Worm (Caenorhabditis elegans): ENCODE measurements around the gene ZK381.62.

The ZK381.62 gene

DNA sequence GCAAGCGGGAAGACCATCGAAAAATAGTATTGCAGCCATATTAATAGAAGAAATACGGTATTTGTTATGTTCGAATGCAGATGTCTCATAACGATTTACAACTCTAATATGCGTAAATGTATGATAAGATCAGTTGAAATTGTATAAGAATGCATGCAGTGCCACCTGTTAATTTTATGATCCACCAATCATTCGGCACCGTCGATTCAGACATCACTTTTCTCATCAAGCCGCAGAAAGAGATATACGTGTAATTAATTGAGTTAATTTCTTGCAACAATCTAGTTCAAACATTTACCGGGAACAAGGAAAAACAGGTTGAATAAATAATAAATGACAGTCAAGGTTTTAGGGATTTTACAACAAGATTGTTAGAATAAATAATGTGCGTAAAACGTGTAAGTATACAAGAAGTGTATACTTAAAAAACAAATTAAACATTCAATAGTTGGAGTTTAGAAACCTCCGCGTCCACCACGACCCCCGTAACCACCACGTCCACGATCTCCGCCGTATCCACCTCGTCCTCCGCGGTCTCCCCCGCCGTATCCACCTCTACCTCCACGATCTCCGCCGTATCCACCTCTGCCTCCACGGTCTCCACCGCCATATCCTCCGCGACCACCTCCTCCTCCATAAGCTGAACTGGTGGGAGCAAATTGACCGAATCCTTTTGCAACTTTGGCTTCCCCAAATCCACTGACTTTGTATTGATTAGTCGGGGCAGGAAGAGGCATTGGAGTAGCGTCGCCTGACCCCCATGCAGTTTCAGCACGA, 3.2 kb upstream of the ZK381.62 start:
- TF ChIP-seq T22C8.4 (GFP tag; IDR thresholded peaks at IDR 0.05): no peak
- no peak for TF ChIP-seq ztf-29 (GFP tag; IDR thresholded peaks at IDR 0.05)
- no peak for TF ChIP-seq ref-1 (GFP tag; conservative IDR thresholded peaks at IDR 0.05)
- TF ChIP-seq ztf-23 (GFP tag; IDR thresholded peaks at IDR 0.05): no peak

ce11 chrIV:6972427-6972826, 1.3 kb upstream of the ZK381.62 start, which contains the start of gene nhr-249:
TSS of gene nhr-249 (minus strand) at chrIV:6972527.
- TF ChIP-seq med-1 (GFP tag; optimal IDR thresholded peaks at IDR 0.05; ENCODE audit: insufficient read depth) (no peak), cog-1 (tag; optimal IDR thresholded peaks at IDR 0.05) (no peak), klf-2 (GFP tag; conservative IDR thresholded peaks at IDR 0.05) (no peak), ref-1 (GFP tag; conservative IDR thresholded peaks at IDR 0.05) (no peak), flt-1 (GFP tag; IDR thresholded peaks at IDR 0.05) (no peak), ztf-29 (GFP tag; IDR thresholded peaks at IDR 0.05) (no peak), T22C8.4 (GFP tag; IDR thresholded peaks at IDR 0.05) (no peak)

- TF ChIP-seq cog-1 (tag; optimal IDR thresholded peaks at IDR 0.05): no peak
- TF ChIP-seq ztf-23 (GFP tag; IDR thresholded peaks at IDR 0.05): no peak
- TF ChIP-seq klf-2 (GFP tag; conservative IDR thresholded peaks at IDR 0.05): no peak
- TF ChIP-seq tab-1 (GFP tag; IDR thresholded peaks at IDR 0.05): no peak
- no peak for TF ChIP-seq ztf-29 (GFP tag; IDR thresholded peaks at IDR 0.05)
- no peak for TF ChIP-seq med-1 (GFP tag; optimal IDR thresholded peaks at IDR 0.05; ENCODE audit: insufficient read depth)
- no peak for TF ChIP-seq ref-1 (GFP tag; conservative IDR thresholded peaks at IDR 0.05)
- no peak for TF ChIP-seq flt-1 (GFP tag; IDR thresholded peaks at IDR 0.05)
Measured at ce11 chrIV:6970271-6970670, 842 bp downstream of the ZK381.62 start, which contains the start of gene ZK381.8. TSS of gene ZK381.8 (minus strand) at chrIV:6970371.

DNA sequence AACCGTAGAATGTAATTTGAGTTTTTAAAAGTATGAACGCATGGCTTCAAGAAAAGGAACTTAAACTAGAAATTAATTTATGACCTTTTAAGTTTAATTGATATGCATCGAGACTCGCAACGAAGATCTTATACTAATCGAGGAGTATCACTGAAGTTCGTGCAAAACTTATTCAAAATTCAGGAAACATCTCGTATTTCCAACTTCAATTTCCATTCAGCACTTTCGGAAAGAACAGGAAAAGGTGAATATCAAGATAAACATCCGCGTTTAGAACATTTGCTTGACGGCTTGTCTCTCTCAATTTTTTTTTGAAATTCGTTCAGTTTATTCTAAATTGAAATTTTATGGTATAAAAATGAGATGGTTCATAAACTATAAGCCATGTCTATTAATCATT, 5.9 kb downstream of the ZK381.62 start, which contains the start of gene ZK381.2:
Gene ZK381.2 (plus strand): TSS at position 301 of the 400 bp plus-strand sequence.
- no peak for TF ChIP-seq ztf-29 (GFP tag; IDR thresholded peaks at IDR 0.05)
- TF ChIP-seq T22C8.4 (GFP tag; IDR thresholded peaks at IDR 0.05): no peak
- no peak for TF ChIP-seq med-1 (GFP tag; optimal IDR thresholded peaks at IDR 0.05; ENCODE audit: insufficient read depth)
- no peak for TF ChIP-seq tab-1 (GFP tag; IDR thresholded peaks at IDR 0.05)
- TF ChIP-seq cog-1 (tag; optimal IDR thresholded peaks at IDR 0.05): no peak
- TF ChIP-seq ref-1 (GFP tag; conservative IDR thresholded peaks at IDR 0.05): no peak
- TF ChIP-seq klf-2 (GFP tag; conservative IDR thresholded peaks at IDR 0.05): no peak
- no peak for TF ChIP-seq ztf-23 (GFP tag; IDR thresholded peaks at IDR 0.05)
- TF ChIP-seq flt-1 (GFP tag; IDR thresholded peaks at IDR 0.05): no peak

ce11 chrIV:6964508-6964907, 6.6 kb downstream of the ZK381.62 start, which contains the start of gene B0478.3:
TSS of gene B0478.3 (minus strand) at chrIV:6964608.
- TF ChIP-seq med-1 (GFP tag; optimal IDR thresholded peaks at IDR 0.05; ENCODE audit: insufficient read depth) (no peak), cog-1 (tag; optimal IDR thresholded peaks at IDR 0.05) (no peak), klf-2 (GFP tag; conservative IDR thresholded peaks at IDR 0.05) (no peak), ztf-23 (GFP tag; IDR thresholded peaks at IDR 0.05) (no peak), tab-1 (GFP tag; IDR thresholded peaks at IDR 0.05) (no peak), flt-1 (GFP tag; IDR thresholded peaks at IDR 0.05) (no peak), ztf-29 (GFP tag; IDR thresholded peaks at IDR 0.05) (no peak)

DNA sequence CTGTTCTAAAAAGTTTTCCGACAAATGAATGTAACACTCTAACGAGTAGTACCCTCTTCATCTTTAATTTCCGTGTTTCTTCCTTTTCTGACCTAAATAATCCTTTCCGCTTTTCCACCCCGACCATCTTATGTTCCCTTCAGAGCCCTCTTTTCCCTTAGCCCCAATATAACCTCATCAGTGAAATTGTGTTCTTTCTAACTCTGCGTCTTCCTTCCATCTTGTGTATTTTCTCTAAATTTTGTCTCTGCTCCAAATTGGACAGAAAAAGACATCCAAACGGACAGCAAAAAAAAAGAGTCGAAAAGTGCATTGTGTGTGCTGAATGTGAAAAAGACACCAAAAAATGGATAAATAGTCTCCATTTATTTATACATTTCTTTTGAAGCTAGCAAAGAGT, 11.6 kb downstream of the ZK381.62 start:
- TF ChIP-seq ref-1 (GFP tag; conservative IDR thresholded peaks at IDR 0.05) (no peak), med-1 (GFP tag; optimal IDR thresholded peaks at IDR 0.05; ENCODE audit: insufficient read depth) (no peak), ztf-29 (GFP tag; IDR thresholded peaks at IDR 0.05) (no peak), flt-1 (GFP tag; IDR thresholded peaks at IDR 0.05) (no peak), tab-1 (GFP tag; IDR thresholded peaks at IDR 0.05) (no peak), ztf-23 (GFP tag; IDR thresholded peaks at IDR 0.05) (no peak), cog-1 (tag; optimal IDR thresholded peaks at IDR 0.05) (no peak), klf-2 (GFP tag; conservative IDR thresholded peaks at IDR 0.05) (no peak), T22C8.4 (GFP tag; IDR thresholded peaks at IDR 0.05) (no peak)

ce11 chrIV:6958696-6959095, 12.4 kb downstream of the ZK381.62 start:
- no peak for TF ChIP-seq cog-1 (tag; optimal IDR thresholded peaks at IDR 0.05)

DNA sequence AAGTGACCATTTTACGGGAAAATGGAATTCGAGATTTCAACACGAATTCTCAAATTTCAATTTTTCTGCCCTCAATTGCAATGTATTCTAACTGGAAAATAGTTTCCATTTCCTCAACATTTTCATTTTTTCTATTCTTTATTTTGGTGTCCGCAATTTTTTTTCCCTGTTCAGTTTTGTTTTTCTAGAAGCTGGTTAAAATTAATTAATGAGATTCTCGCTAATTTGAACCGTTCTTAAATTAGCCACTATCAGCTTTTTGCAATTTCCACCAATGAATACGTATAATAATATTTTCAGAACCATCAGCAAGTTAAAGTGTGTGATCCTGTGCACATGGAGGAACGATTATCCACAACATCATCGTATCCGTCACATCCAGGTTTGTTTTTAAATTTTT, 13.8 kb downstream of the ZK381.62 start, which contains the start of gene jnk-1:
Gene jnk-1 (plus strand): TSS at position 301 of the 400 bp plus-strand sequence.
- TF ChIP-seq flt-1 (GFP tag; IDR thresholded peaks at IDR 0.05) (no peak), klf-2 (GFP tag; conservative IDR thresholded peaks at IDR 0.05) (no peak), cog-1 (tag; optimal IDR thresholded peaks at IDR 0.05) (no peak), ztf-23 (GFP tag; IDR thresholded peaks at IDR 0.05) (no peak), ztf-29 (GFP tag; IDR thresholded peaks at IDR 0.05) (no peak), T22C8.4 (GFP tag; IDR thresholded peaks at IDR 0.05) (no peak), med-1 (GFP tag; optimal IDR thresholded peaks at IDR 0.05; ENCODE audit: insufficient read depth) (no peak), ref-1 (GFP tag; conservative IDR thresholded peaks at IDR 0.05) (no peak), tab-1 (GFP tag; IDR thresholded peaks at IDR 0.05) (no peak)

DNA sequence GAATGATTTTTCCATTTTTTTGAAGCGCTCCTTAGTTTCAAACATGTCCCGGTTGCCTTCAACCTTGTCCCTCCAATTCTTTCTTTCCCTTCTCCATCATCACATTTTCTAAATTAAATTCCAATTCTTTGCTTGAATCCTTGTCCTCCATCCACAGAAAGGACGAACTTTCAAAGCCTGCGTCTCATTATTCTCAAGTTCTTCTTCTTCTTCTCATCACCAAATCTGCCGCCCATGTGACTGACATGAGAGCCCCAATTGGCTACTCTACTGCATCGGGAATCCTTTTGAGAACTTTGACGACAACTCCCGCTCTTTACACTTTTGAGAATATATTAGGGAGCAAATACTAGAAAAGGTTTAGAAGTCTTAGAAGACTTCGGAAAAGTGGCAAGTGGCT, 14.4 kb downstream of the ZK381.62 start:
- TF ChIP-seq klf-2 (GFP tag; conservative IDR thresholded peaks at IDR 0.05) (no peak), tab-1 (GFP tag; IDR thresholded peaks at IDR 0.05) (no peak), ref-1 (GFP tag; conservative IDR thresholded peaks at IDR 0.05) (no peak), cog-1 (tag; optimal IDR thresholded peaks at IDR 0.05) (no peak), flt-1 (GFP tag; IDR thresholded peaks at IDR 0.05) (no peak), T22C8.4 (GFP tag; IDR thresholded peaks at IDR 0.05) (no peak)

DNA sequence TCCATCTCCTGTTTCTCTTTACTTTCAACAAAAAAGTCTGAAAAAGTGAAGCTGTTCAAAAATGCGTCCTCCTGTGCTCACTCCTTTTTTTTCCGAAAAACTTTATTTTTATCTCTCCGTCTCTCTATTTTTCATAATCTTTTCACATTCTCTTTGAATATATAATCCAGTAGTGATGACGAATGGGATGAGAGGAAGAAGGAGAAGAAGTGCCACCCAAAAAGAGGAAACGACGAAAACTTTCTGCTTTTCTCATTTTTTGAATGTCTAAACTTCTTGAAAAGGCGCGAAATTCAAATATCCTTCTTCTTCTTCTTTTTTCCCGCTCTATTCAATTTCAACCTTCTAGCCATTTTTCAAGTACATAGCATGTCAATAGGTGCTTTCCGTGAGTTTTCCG, 16.4 kb downstream of the ZK381.62 start:
- TF ChIP-seq ztf-29 (GFP tag; IDR thresholded peaks at IDR 0.05) (no peak), med-1 (GFP tag; optimal IDR thresholded peaks at IDR 0.05; ENCODE audit: insufficient read depth) (no peak), klf-2 (GFP tag; conservative IDR thresholded peaks at IDR 0.05) (no peak), ztf-23 (GFP tag; IDR thresholded peaks at IDR 0.05) (no peak), flt-1 (GFP tag; IDR thresholded peaks at IDR 0.05) (no peak), T22C8.4 (GFP tag; IDR thresholded peaks at IDR 0.05) (no peak), cog-1 (tag; optimal IDR thresholded peaks at IDR 0.05) (no peak), ref-1 (GFP tag; conservative IDR thresholded peaks at IDR 0.05) (no peak), tab-1 (GFP tag; IDR thresholded peaks at IDR 0.05) (no peak)

Data from whole organism, midembryonic.